Worm (Caenorhabditis elegans) whole organism, young adult: ENCODE data around the gene bli-2.
A peak's percentile ranks its signal among the peaks of the same experiment; 100 is the strongest.

Source experiments
- B0261.1 ChIP-seq: sonication (generic microtip); optimal IDR thresholded peaks from 2 replicates; lab custom pipeline; 2016; ENCODE audit warnings: mild to moderate bottlenecking, missing genetic modification characterization, moderate library complexity, missing compliant biosample characterization
- B0336.3 ChIP-seq: fragments of 200-800 bp; sonication (Bioruptor generic); IDR thresholded peaks from 2 replicates; pipeline ENCODE4 v1.3.6; 2022; ENCODE audit warnings: missing genetic modification characterization, missing compliant biosample characterization
- C06A6.2 ChIP-seq: fragments of 200-800 bp; sonication (Bioruptor generic); conservative IDR thresholded peaks from 2 replicates; pipeline ENCODE4 v1.3.6; 2022; ENCODE audit warnings: missing genetic modification characterization, missing compliant biosample characterization
- C17E4.6 ChIP-seq: fragments of 200-800 bp; sonication (Bioruptor generic); IDR thresholded peaks from 2 replicates; pipeline ENCODE4 v1.3.6; 2022; ENCODE audit warnings: missing genetic modification reagents, missing genetic modification characterization, missing compliant biosample characterization
- F23B12.7 ChIP-seq: sonication (generic microtip); optimal IDR thresholded peaks from 2 replicates; lab custom pipeline; 2017; ENCODE audit warnings: missing genetic modification characterization, mild to moderate bottlenecking, missing compliant biosample characterization, antibody characterized with exemption, moderate library complexity; ENCODE audit not compliant: insufficient read depth
- F39B2.1 ChIP-seq: fragments of 200-800 bp; sonication (Bioruptor generic); IDR thresholded peaks from 2 replicates; pipeline ENCODE4 v1.3.6; 2022; ENCODE audit warnings: missing genetic modification reagents, missing genetic modification characterization, missing compliant biosample characterization
- F57A8.1 ChIP-seq: fragments of 200-800 bp; sonication (Bioruptor generic); optimal IDR thresholded peaks from 2 replicates; lab custom pipeline; 2018; ENCODE audit warnings: mild to moderate bottlenecking, missing genetic modification characterization, moderate library complexity, missing compliant biosample characterization
- K11D2.4 ChIP-seq: fragments of 200-800 bp; sonication (Bioruptor generic); IDR thresholded peaks from 2 replicates; pipeline ENCODE4 v1.3.6; 2022; ENCODE audit warnings: missing genetic modification reagents, missing genetic modification characterization, missing compliant biosample characterization
- T07F8.4 ChIP-seq: sonication (generic microtip); optimal IDR thresholded peaks from 2 replicates; lab custom pipeline; 2016; ENCODE audit warnings: mild to moderate bottlenecking, missing genetic modification characterization, moderate library complexity, missing compliant biosample characterization
- Y53G8AR.9 ChIP-seq: fragments of 200-800 bp; sonication (Bioruptor generic); conservative IDR thresholded peaks from 2 replicates; pipeline ENCODE4 v1.3.6; 2022; ENCODE audit warnings: missing genetic modification reagents, missing genetic modification characterization, missing compliant biosample characterization
- attf-3 ChIP-seq: fragments of 200-800 bp; sonication (Bioruptor generic); conservative IDR thresholded peaks from 2 replicates; pipeline ENCODE4 v1.3.6; 2022; ENCODE audit warnings: missing genetic modification reagents, missing genetic modification characterization, missing compliant biosample characterization
- attf-6 ChIP-seq: fragments of 200-800 bp; sonication (Bioruptor generic); IDR thresholded peaks from 2 replicates; pipeline ENCODE4 v1.3.6; 2022; ENCODE audit warnings: missing genetic modification reagents, missing genetic modification characterization, missing compliant biosample characterization
- bed-2 ChIP-seq: fragments of 200-800 bp; sonication (Bioruptor generic); IDR thresholded peaks from 2 replicates; pipeline ENCODE4 v1.3.6; 2022; ENCODE audit warnings: missing genetic modification reagents, missing genetic modification characterization, missing compliant biosample characterization
- ceh-100 ChIP-seq: fragments of 200-800 bp; sonication (Bioruptor generic); IDR thresholded peaks from 2 replicates; pipeline ENCODE4 v1.3.6; 2022; ENCODE audit warnings: missing genetic modification reagents, missing genetic modification characterization, missing compliant biosample characterization
- die-1 ChIP-seq: sonication (generic microtip); optimal IDR thresholded peaks from 2 replicates; lab custom pipeline; 2016; ENCODE audit warnings: missing genotype, mild to moderate bottlenecking, missing genetic modification characterization, missing compliant biosample characterization
- egl-18 ChIP-seq: fragments of 200-800 bp; sonication (Bioruptor generic); IDR thresholded peaks from 2 replicates; pipeline ENCODE4 v1.3.6; 2022; ENCODE audit warnings: missing genetic modification reagents, missing genetic modification characterization, missing compliant biosample characterization
- egrh-3 ChIP-seq: fragments of 200-800 bp; sonication (Bioruptor generic); IDR thresholded peaks from 2 replicates; pipeline ENCODE4 v1.3.6; 2022; ENCODE audit warnings: missing genetic modification reagents, missing genetic modification characterization, missing compliant biosample characterization
- fkh-3 ChIP-seq: sonication (generic microtip); optimal IDR thresholded peaks from 2 replicates; lab custom pipeline; 2016; ENCODE audit warnings: mild to moderate bottlenecking, missing genetic modification characterization, missing compliant biosample characterization
- gei-17 ChIP-seq: fragments of 200-800 bp; sonication (Bioruptor generic); optimal IDR thresholded peaks from 2 replicates; lab custom pipeline; 2018; ENCODE audit warnings: mild to moderate bottlenecking, missing genetic modification characterization, missing compliant biosample characterization
- hlh-12 ChIP-seq: sonication (generic microtip); optimal IDR thresholded peaks from 2 replicates; lab custom pipeline; 2016; ENCODE audit warnings: missing genetic modification characterization, missing compliant biosample characterization
- hrde-1 ChIP-seq: sonication (generic microtip); optimal IDR thresholded peaks from 2 replicates; lab custom pipeline; 2016; ENCODE audit warnings: missing genetic modification characterization, mild to moderate bottlenecking, missing compliant biosample characterization, moderate library complexity, missing genotype, missing genetic modification reagents, borderline replicate concordance
- lag-1 ChIP-seq: fragments of 200-800 bp; sonication (Bioruptor generic); IDR thresholded peaks from 2 replicates; pipeline ENCODE4 v1.3.6; 2022; ENCODE audit warnings: missing genetic modification reagents, missing genetic modification characterization, missing compliant biosample characterization
- lin-54 ChIP-seq: fragments of 200-800 bp; sonication (Bioruptor generic); optimal IDR thresholded peaks from 2 replicates; lab custom pipeline; 2018; ENCODE audit warnings: mild to moderate bottlenecking, missing genetic modification characterization, missing compliant biosample characterization
- lsl-1 ChIP-seq: fragments of 200-800 bp; sonication (Bioruptor generic); optimal IDR thresholded peaks from 2 replicates; lab custom pipeline; 2018; ENCODE audit warnings: mild to moderate bottlenecking, missing genetic modification characterization, moderate library complexity, missing compliant biosample characterization
- lsy-27 ChIP-seq: sonication (generic microtip); optimal IDR thresholded peaks from 2 replicates; lab custom pipeline; 2017; ENCODE audit warnings: missing genetic modification characterization, mild to moderate bottlenecking, missing compliant biosample characterization, antibody characterized with exemption, missing genotype, borderline replicate concordance; ENCODE audit not compliant: insufficient read depth
- mel-28 ChIP-seq: sonication (generic microtip); optimal IDR thresholded peaks from 2 replicates; lab custom pipeline; 2016; ENCODE audit warnings: borderline replicate concordance, mild to moderate bottlenecking, missing genetic modification characterization, missing compliant biosample characterization
- mes-4 ChIP-seq: sonication (generic microtip); optimal IDR thresholded peaks from 2 replicates; lab custom pipeline; 2016; ENCODE audit warnings: missing genotype, missing genetic modification characterization, missing compliant biosample characterization
- nfya-2 ChIP-seq: fragments of 200-800 bp; sonication (Bioruptor generic); IDR thresholded peaks from 2 replicates; pipeline ENCODE4 v1.3.6; 2022; ENCODE audit warnings: missing genetic modification reagents, missing genetic modification characterization, missing compliant biosample characterization
- nfyb-1 ChIP-seq: fragments of 200-800 bp; sonication (Bioruptor generic); IDR thresholded peaks from 2 replicates; pipeline ENCODE4 v1.3.6; 2022; ENCODE audit warnings: missing genetic modification reagents, missing genetic modification characterization, missing compliant biosample characterization
- nhr-179 ChIP-seq: sonication (generic microtip); optimal IDR thresholded peaks from 2 replicates; lab custom pipeline; 2016; ENCODE audit warnings: mild to moderate bottlenecking, missing genetic modification characterization, missing compliant biosample characterization
- nhr-27 ChIP-seq: fragments of 200-800 bp; sonication (Bioruptor generic); optimal IDR thresholded peaks from 2 replicates; lab custom pipeline; 2018; ENCODE audit warnings: mild to moderate bottlenecking, missing genetic modification characterization, moderate library complexity, missing compliant biosample characterization
- nhr-80 ChIP-seq: sonication (generic microtip); optimal IDR thresholded peaks from 2 replicates; lab custom pipeline; 2016; ENCODE audit warnings: missing genetic modification characterization, missing compliant biosample characterization
- pbrm-1 ChIP-seq: fragments of 200-800 bp; sonication (Bioruptor generic); IDR thresholded peaks from 2 replicates; pipeline ENCODE4 v1.3.6; 2022; ENCODE audit warnings: missing genetic modification reagents, missing genetic modification characterization, missing compliant biosample characterization
- repo-1 ChIP-seq: sonication (generic microtip); optimal IDR thresholded peaks from 2 replicates; lab custom pipeline; 2017; ENCODE audit warnings: mild to moderate bottlenecking, missing genetic modification characterization, missing compliant biosample characterization
- snpc-1.3 ChIP-seq: sonication (generic microtip); optimal IDR thresholded peaks from 2 replicates; lab custom pipeline; 2017; ENCODE audit warnings: missing genetic modification characterization, mild to moderate bottlenecking, missing compliant biosample characterization, antibody characterized with exemption, moderate library complexity, missing genotype, missing genetic modification reagents; ENCODE audit not compliant: insufficient read depth
- somi-1 ChIP-seq: fragments of 200-800 bp; sonication (Bioruptor generic); optimal IDR thresholded peaks from 2 replicates; lab custom pipeline; 2018; ENCODE audit warnings: mild to moderate bottlenecking, missing genetic modification characterization, missing compliant biosample characterization
- sptf-2 ChIP-seq: fragments of 200-800 bp; sonication (Bioruptor generic); optimal IDR thresholded peaks from 2 replicates; lab custom pipeline; 2018; ENCODE audit warnings: mild to moderate bottlenecking, missing genetic modification characterization, missing compliant biosample characterization
- tlf-1 ChIP-seq: fragments of 200-800 bp; sonication (Bioruptor generic); optimal IDR thresholded peaks from 2 replicates; lab custom pipeline; 2018; ENCODE audit warnings: mild to moderate bottlenecking, missing genetic modification characterization, missing compliant biosample characterization
- ztf-18 ChIP-seq: sonication (generic microtip); optimal IDR thresholded peaks from 2 replicates; lab custom pipeline; 2016; ENCODE audit warnings: missing genotype, mild to moderate bottlenecking, missing genetic modification characterization, missing compliant biosample characterization
- ztf-25 ChIP-seq: fragments of 200-800 bp; sonication (Bioruptor generic); IDR thresholded peaks from 2 replicates; pipeline ENCODE4 v1.3.6; 2022; ENCODE audit warnings: missing genetic modification reagents, missing genetic modification characterization, missing compliant biosample characterization
- ztf-26 ChIP-seq: sonication (generic microtip); optimal IDR thresholded peaks from 2 replicates; lab custom pipeline; 2017; ENCODE audit warnings: missing genetic modification characterization, missing compliant biosample characterization

Gene bli-2

DNA sequence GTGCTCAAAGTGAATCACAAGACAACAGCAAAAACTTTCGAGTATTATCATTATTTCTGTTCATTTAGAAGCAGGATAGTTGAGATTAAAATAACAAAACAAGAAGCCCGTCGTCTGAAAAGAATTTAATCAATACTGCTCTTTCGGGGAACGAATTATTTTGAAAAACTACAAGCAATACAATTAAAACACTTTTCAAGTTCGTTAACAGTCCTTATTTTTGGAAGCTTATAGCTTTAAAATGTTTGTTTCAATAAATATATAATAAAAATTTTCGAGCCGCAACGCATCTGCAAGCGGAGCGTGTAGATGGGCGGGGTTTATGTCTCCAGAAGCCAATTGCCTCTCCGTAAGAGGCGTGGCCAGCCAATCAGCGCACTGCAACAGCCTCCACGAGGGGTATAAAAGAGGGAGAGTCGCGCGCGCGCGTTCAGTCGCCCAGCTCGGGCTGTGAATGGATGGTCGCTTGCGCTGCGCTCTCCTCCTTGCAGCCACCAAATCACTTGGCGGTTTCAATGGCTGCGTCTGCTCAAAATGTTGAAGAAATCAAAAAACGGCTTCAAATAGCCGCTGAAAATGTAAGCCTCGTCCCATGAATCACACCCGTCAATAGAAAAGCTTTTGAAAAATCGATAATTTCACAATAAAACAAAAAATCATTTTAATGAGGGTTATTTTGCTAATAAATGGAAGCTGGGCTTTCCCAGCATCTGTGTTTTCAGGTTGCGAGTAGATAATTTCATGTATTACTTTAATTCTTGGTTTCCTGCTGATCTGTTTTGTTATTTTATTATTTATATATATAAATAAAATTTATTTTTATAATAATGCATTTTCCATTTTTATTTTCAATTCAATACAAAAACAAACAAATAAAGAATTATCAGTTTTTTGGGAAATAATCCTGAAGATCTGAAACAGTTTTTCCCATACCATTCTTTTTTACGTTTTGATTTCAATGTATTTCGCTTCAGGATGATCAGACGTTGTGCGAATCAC, 8.8 kb upstream of the bli-2 start, which contains the start of the genes ift-43 and mdt-26 (continued):
- TF ChIP-seq die-1 (tag; lab: Kevin White, UChicago), result no peak
- TF ChIP-seq mel-28 (tag; lab: Kevin White, UChicago), result peak; percentile 11
- peak; percentile 64 for TF ChIP-seq lsl-1 (GFP tag; lab: Kevin White, UChicago)
- no peak for TF ChIP-seq attf-6 (GFP tag; lab: Robert Waterston, UW)
- no peak for TF ChIP-seq tlf-1 (GFP tag; lab: Kevin White, UChicago)
- TF ChIP-seq egrh-3, result peak; percentile 95
- TF ChIP-seq snpc-1.3, result peak; percentile 53
- TF ChIP-seq lsy-27, result peak; percentile 41
- TF ChIP-seq F57A8.1 (GFP tag; lab: Kevin White, UChicago), result peak; percentile 80
- no peak for TF ChIP-seq somi-1 (GFP tag; lab: Kevin White, UChicago)
- TF ChIP-seq B0261.1 (tag; lab: Kevin White, UChicago), result no peak
- TF ChIP-seq ztf-25, result no peak
- no peak for TF ChIP-seq hlh-12 (tag; lab: Kevin White, UChicago)
- TF ChIP-seq sptf-2 (GFP tag; lab: Kevin White, UChicago), result peak; percentile 98
- TF ChIP-seq F23B12.7 (tag; lab: Kevin White, UChicago), result peak; percentile 85
- peak; percentile 32 for TF ChIP-seq T07F8.4 (tag; lab: Kevin White, UChicago)
- TF ChIP-seq ztf-26 (tag; lab: Kevin White, UChicago), result peak; percentile 87
- no peak for TF ChIP-seq mes-4 (tag; lab: Kevin White, UChicago)
- no peak for TF ChIP-seq hrde-1 (tag; lab: Kevin White, UChicago)
- TF ChIP-seq B0336.3 (GFP tag; lab: Robert Waterston, UW), result no peak
- TF ChIP-seq nhr-80, result no peak
- peak; percentile 56 for TF ChIP-seq gei-17 (GFP tag; lab: Kevin White, UChicago)
- TF ChIP-seq nhr-27 (tag; lab: Kevin White, UChicago), result no peak
- no peak for TF ChIP-seq attf-3 (GFP tag; lab: Robert Waterston, UW)
- TF ChIP-seq lag-1 (GFP tag; lab: Robert Waterston, UW), result no peak
- TF ChIP-seq nfyb-1 (GFP tag; lab: Robert Waterston, UW), result peak; percentile 100
- TF ChIP-seq nhr-179 (tag; lab: Kevin White, UChicago), result no peak
- TF ChIP-seq C06A6.2 (GFP tag; lab: Robert Waterston, UW), result peak; percentile 84
- peak; percentile 80 for TF ChIP-seq ceh-100 (GFP tag; lab: Robert Waterston, UW)
- TF ChIP-seq nfya-2 (GFP tag; lab: Robert Waterston, UW), result peak; percentile 100
- TF ChIP-seq C17E4.6, result peak; percentile 53; the same call in 1 of the 2 replicates
- no peak for TF ChIP-seq F39B2.1 (GFP tag; lab: Robert Waterston, UW)
- no peak for TF ChIP-seq fkh-3
- peak; percentile 55; the same call in 1 of the 2 replicates for TF ChIP-seq bed-2 (GFP tag; lab: Robert Waterston, UW)
- TF ChIP-seq K11D2.4 (GFP tag; lab: Robert Waterston, UW), result peak; percentile 91
- peak; percentile 66; the same call in 1 of the 2 replicates for TF ChIP-seq Y53G8AR.9 (GFP tag; lab: Robert Waterston, UW)

DNA sequence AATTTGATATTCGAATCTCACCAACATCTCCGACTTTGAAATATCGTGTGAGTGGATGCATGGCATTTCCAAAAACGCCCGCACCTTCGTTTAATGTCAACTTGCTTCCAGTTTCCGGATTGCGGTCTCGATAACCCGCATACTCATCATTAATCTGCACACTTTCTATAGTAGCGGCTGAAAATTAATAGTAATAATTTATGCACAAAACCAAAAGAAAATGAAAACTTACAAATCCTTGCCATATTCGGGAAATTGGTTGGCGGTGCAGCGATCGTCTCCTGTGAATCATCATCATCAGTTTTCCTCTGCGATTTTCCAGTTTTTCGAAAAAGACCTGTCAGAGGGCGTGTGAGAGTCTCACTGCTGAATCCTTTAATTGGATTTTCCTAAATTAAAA, 7.9 kb upstream of the bli-2 start:
- TF ChIP-seq egl-18 (GFP tag; lab: Robert Waterston, UW) (no peak), pbrm-1 (no peak), nfyb-1 (GFP tag; lab: Robert Waterston, UW) (no peak), nhr-80 (no peak), lin-54 (no peak), B0336.3 (GFP tag; lab: Robert Waterston, UW) (no peak), ztf-18 (tag; lab: Kevin White, UChicago) (no peak), repo-1 (tag; lab: Kevin White, UChicago) (no peak)
